Fruit fly (Drosophila melanogaster): Measurements from ENCODE around the gene CG43999.
A peak's percentile ranks its signal among the peaks of the same experiment; 100 is the strongest.

Gene CG43999

DNA sequence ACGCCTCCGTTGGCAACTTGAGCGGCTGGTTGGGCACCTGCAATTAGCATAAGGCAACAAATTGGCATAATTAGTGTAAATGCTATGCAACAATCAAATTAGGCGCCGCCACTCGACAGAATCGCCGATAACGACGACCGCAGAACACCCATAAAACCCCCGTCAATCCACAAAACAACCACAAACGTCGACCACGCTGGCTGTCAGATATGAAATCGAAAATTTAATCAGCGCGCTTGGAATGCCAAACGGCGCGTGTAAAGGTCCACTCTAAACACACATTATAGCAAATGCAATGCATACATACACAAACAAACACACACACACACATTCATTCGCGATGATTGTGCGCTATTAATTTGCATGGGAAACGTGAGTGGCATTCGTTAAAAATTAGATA lies 25.4 kb downstream of the CG43999 start:
- TF ChIP-seq CG8159 (tag; optimal IDR thresholded peaks at IDR 0.05) (peak; percentile 70), CG13204 (GFP tag; optimal IDR thresholded peaks at IDR 0.05) (no peak)

DNA sequence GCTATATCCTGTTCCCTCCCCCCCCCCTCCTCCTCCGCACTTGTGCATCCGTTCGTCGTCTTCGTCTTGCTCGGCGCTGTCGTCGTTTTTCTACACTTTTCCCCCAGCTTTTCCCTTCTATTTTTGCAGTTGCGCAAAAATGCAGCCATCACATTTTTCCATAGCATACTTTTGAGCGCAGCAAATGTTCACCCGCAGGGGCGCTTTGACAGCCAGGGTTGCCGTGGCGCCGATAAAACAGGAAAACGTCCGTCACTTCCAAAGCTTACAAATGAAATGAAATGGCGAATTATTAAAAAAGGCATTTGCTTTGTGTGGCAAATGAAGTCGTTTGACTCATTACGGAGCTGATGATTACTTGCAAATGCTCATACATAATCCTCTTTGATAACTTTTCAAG lies 26.2 kb downstream of the CG43999 start:
- TF ChIP-seq Ets98B (GFP tag; IDR thresholded peaks at IDR 0.05) (0 out of 2 replicates have a peak, but pooled peaks have one; percentile 9), EcR (GFP tag; optimal IDR thresholded peaks at IDR 0.05) (no peak), CG32121 (GFP tag; IDR thresholded peaks at IDR 0.05) (0 out of 2 replicates have a peak, but pooled peaks have one; percentile 12)

DNA sequence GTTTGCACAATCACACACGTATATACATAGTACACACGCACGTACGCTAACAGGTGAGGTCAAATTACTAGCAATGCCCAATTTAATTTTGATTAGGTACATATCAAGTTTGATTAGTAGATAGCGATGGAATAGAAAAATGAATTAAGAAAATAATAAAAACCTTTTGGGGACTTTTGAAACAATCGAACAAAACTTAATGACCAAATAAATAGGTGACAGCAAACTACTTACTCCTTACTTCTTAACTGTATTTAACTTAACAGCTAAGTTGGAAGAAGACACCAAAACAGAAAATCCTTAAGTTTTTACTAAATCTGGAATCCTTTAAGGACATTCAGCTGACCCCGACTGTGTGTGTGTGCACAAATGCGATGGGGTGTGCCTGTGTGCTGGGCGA lies 26.8 kb downstream of the CG43999 start:
- TF ChIP-seq CG34367 (tag; optimal IDR thresholded peaks at IDR 0.05): peak; percentile 23
- TF ChIP-seq CG8159 (tag; optimal IDR thresholded peaks at IDR 0.05): peak; percentile 65
- peak; percentile 23 for TF ChIP-seq CG15710 (tag; optimal IDR thresholded peaks at IDR 0.05)
- TF ChIP-seq Pif1B (GFP tag; optimal IDR thresholded peaks at IDR 0.05): no peak
- TF ChIP-seq CG17806 (tag; optimal IDR thresholded peaks at IDR 0.05): peak; percentile 21
- no peak for TF ChIP-seq D1 (tag; optimal IDR thresholded peaks at IDR 0.05)
- peak; percentile 47 for TF ChIP-seq CG9948 (tag; optimal IDR thresholded peaks at IDR 0.05)

DNA sequence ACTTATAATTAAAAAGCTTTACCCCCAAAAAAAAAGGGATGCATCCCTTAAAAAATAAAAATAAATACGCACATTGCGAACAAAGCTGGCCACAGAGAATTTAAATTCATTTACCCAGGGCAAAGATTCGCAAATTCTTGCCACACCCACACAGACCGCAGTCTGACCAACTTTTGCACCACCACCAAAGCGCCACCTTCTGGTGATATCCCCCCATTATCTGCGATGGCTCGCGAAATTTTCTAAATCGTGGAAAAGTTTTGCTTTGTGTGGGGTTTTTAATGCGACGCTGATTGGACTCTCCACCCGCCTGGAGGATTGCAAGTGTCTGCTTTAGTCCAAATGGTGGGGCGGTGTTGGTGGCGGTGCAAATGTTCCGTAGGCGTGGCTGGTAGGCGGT lies 28.7 kb downstream of the CG43999 start:
- TF ChIP-seq CG14655 (GFP tag; optimal IDR thresholded peaks at IDR 0.05): no peak
- TF ChIP-seq fd96Ca (GFP tag; IDR thresholded peaks at IDR 0.05): no peak
- no peak for TF ChIP-seq CG12605 (GFP tag; IDR thresholded peaks at IDR 0.05)
- TF ChIP-seq EcR (GFP tag; optimal IDR thresholded peaks at IDR 0.05): no peak
- TF ChIP-seq CG32121 (GFP tag; IDR thresholded peaks at IDR 0.05): no peak
- TF ChIP-seq D1 (tag; optimal IDR thresholded peaks at IDR 0.05): no peak

DNA sequence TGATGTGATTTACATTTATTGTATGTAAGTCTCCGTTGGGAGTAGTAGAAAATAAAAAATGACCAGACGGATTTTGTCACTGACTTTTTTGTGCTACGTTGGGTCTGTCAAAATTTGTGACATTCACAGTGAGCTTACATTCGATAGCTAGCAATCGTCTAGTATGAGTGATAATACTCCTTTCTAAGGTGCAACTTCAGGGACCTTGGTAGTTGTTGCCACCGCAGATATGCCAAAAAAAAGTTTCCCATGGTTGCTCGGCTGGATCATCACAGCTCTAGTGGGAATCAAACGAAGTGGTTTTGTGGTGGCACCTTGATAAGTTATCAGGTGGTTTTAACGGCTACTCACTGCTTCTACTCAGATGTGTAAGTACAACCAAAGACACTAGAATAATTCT lies 35.3 kb downstream of the CG43999 start, which contains the start of gene tbrd-1:
Gene tbrd-1 (minus strand): TSS at position 101 of the 400 bp plus-strand sequence.
- TF ChIP-seq CG12605 (GFP tag; IDR thresholded peaks at IDR 0.05) (no peak), CG13204 (GFP tag; optimal IDR thresholded peaks at IDR 0.05) (no peak), CG8301 (tag; optimal IDR thresholded peaks at IDR 0.05) (no peak), rn (GFP tag; IDR thresholded peaks at IDR 0.05) (no peak), CG32121 (GFP tag; IDR thresholded peaks at IDR 0.05) (no peak), CG8159 (tag; optimal IDR thresholded peaks at IDR 0.05) (no peak), fd96Ca (GFP tag; IDR thresholded peaks at IDR 0.05) (no peak), CG10348 (GFP tag; IDR thresholded peaks at IDR 0.05) (no peak), CG15710 (tag; optimal IDR thresholded peaks at IDR 0.05) (no peak), CG4496 (GFP tag; IDR thresholded peaks at IDR 0.05) (no peak), Pif1B (GFP tag; optimal IDR thresholded peaks at IDR 0.05) (no peak)

DNA sequence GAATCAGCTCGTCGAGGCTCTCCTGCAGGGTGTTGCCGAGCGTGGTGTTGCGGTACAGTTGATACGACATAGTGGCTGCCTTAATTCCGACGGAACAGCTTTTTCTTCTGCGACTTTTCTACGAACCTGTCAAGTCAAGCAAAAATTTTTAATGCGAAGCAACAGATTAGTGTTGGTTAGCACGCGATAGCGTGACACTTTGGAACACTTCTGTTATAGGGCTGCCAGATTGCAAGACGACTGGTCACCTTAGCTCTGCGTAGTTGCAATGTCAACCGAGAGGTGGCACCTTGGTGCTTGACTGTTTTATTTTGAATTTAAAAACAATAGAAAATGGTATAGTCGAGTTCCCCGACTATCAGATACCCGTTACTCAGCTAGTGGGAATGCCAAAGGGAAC lies 37.9 kb downstream of the CG43999 start, which contains the start of gene TfIIA-S:
Gene TfIIA-S (minus strand): TSS at position 175 of the 400 bp plus-strand sequence.
- peak; percentile 27 for TF ChIP-seq CG15710 (tag; optimal IDR thresholded peaks at IDR 0.05)
- no peak for TF ChIP-seq Snoo (tag; optimal IDR thresholded peaks at IDR 0.05)
- no peak for TF ChIP-seq fd96Ca (GFP tag; IDR thresholded peaks at IDR 0.05)

DNA sequence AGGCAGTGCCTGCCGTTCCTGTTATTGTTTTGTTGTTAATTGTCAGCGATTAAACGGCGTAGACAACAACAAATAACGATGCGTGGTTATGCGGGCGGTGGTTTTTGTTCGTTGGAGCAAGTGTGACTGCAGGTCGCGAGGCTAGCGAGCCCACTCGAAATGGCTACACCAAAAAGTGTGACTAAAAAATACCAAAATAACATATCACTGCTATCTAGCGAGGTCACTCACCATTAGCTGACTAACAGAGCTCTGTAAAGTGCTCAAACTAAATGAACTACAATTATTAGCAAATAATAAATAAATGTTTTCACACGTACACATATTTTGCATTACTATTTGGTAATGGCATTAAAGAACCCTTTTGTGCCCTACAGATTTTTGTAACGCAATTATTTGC lies 38.9 kb downstream of the CG43999 start, which contains the start of gene Pli:
Gene Pli (minus strand): TSS at position 131 of the 400 bp plus-strand sequence.
- TF ChIP-seq CG8159 (tag; optimal IDR thresholded peaks at IDR 0.05) (peak; percentile 40), CG17806 (tag; optimal IDR thresholded peaks at IDR 0.05) (peak; percentile 5), fd96Ca (GFP tag; IDR thresholded peaks at IDR 0.05) (no peak), EcR (GFP tag; optimal IDR thresholded peaks at IDR 0.05) (peak; percentile 24), CG13204 (GFP tag; optimal IDR thresholded peaks at IDR 0.05) (no peak), CG15710 (tag; optimal IDR thresholded peaks at IDR 0.05) (peak; percentile 2)

DNA sequence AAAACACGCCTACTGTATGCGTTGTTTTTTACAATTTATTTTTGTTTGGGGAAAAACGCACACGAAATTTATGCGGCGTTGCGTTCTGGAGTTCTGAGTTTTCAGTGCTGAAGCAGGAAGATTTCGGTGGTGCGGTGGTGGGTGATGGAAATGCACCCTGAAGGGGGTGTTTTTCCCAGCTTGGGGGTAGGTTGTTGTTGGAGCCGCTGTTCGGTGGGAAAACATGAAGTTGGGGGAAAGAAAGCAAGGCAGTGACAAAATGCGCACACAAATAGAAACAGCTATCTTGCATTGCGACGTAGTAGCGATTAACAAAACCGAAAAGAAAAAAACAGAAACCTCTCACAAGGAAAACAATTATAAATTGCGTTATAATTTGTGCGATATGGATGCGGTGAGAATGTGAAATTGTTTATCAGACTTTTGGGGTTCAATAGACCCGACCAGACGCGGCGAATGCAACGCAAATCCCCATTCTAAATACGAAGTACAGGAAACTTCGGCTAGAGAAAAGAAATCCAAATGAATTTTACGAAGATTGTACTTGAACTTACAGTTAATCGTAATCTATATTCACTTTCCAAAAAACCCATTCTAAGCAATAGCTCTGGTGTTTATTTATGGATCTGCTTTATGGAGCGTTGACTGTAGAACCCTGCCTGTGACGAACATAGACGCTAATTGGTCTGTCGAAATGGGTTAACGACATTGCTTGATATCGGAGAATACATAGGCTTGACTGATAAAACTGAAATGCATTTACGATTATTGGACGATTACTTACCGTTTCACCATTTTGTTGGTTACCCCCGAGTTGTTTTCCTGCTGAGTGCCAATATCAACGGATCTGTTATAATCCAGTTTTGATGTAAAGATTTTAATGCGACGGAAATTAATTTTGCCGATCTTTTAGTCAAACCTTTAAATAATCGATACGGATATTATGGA lies 40.3 kb downstream of the CG43999 start:
- TF ChIP-seq EcR (GFP tag; optimal IDR thresholded peaks at IDR 0.05) (peak; percentile 5), CG8159 (tag; optimal IDR thresholded peaks at IDR 0.05) (peak; percentile 4), rn (GFP tag; IDR thresholded peaks at IDR 0.05) (0 out of 2 replicates have a peak, but pooled peaks have one; percentile 24), CG4496 (GFP tag; IDR thresholded peaks at IDR 0.05) (peak; percentile 58; the same call in 2 of the 3 replicates), Pif1A (GFP tag; optimal IDR thresholded peaks at IDR 0.05) (no peak), CG32121 (GFP tag; IDR thresholded peaks at IDR 0.05) (peak; percentile 26; the same call in 1 of the 2 replicates), Snoo (tag; optimal IDR thresholded peaks at IDR 0.05) (peak; percentile 40), gl (tag; optimal IDR thresholded peaks at IDR 0.05) (no peak), Ets98B (GFP tag; IDR thresholded peaks at IDR 0.05) (peak; percentile 42), CG13204 (GFP tag; optimal IDR thresholded peaks at IDR 0.05) (no peak), CG15710 (tag; optimal IDR thresholded peaks at IDR 0.05) (peak; percentile 2)
